Worm (Caenorhabditis elegans) whole organism, young adult: Measurements from ENCODE around the gene slt-1.

ENCODE experiments used
- C17E4.6 ChIP-seq: fragments of 200-800 bp; sonication (Bioruptor generic); IDR thresholded peaks from 2 replicates; pipeline ENCODE4 v1.3.6; 2022; ENCODE audit warnings: missing genetic modification reagents, missing genetic modification characterization, missing compliant biosample characterization
- D2030.7 ChIP-seq: fragments of 200-800 bp; sonication (Bioruptor generic); IDR thresholded peaks from 2 replicates; pipeline ENCODE4 v1.3.6; 2022; ENCODE audit warnings: missing genetic modification reagents, missing genetic modification characterization, missing compliant biosample characterization
- F22D6.2 ChIP-seq: sonication (generic microtip); optimal IDR thresholded peaks from 2 replicates; lab custom pipeline; 2016; ENCODE audit warnings: mild to moderate bottlenecking, missing genetic modification characterization, missing compliant biosample characterization
- F23B12.7 ChIP-seq: sonication (generic microtip); optimal IDR thresholded peaks from 2 replicates; lab custom pipeline; 2017; ENCODE audit warnings: missing genetic modification characterization, mild to moderate bottlenecking, missing compliant biosample characterization, antibody characterized with exemption, moderate library complexity; ENCODE audit not compliant: insufficient read depth
- F37B4.10 ChIP-seq: fragments of 200-800 bp; sonication (Bioruptor generic); IDR thresholded peaks from 2 replicates; pipeline ENCODE4 v1.3.6; 2022; ENCODE audit warnings: missing genetic modification characterization, missing compliant biosample characterization
- F39B2.1 ChIP-seq: fragments of 200-800 bp; sonication (Bioruptor generic); IDR thresholded peaks from 2 replicates; pipeline ENCODE4 v1.3.6; 2022; ENCODE audit warnings: missing genetic modification reagents, missing genetic modification characterization, missing compliant biosample characterization
- T07F8.4 ChIP-seq: sonication (generic microtip); optimal IDR thresholded peaks from 2 replicates; lab custom pipeline; 2016; ENCODE audit warnings: mild to moderate bottlenecking, missing genetic modification characterization, moderate library complexity, missing compliant biosample characterization
- Y56A3A.18 ChIP-seq: fragments of 200-800 bp; sonication (Bioruptor generic); IDR thresholded peaks from 2 replicates; pipeline ENCODE4 v1.3.6; 2022; ENCODE audit warnings: missing genetic modification reagents, missing genetic modification characterization, missing compliant biosample characterization
- ZK185.1 ChIP-seq: sonication (generic microtip); optimal IDR thresholded peaks from 2 replicates; lab custom pipeline; 2016; ENCODE audit warnings: mild to moderate bottlenecking, missing genetic modification characterization, missing compliant biosample characterization; ENCODE audit not compliant: poor library complexity, severe bottlenecking
- akir-1 ChIP-seq: fragments of 200-800 bp; sonication (Bioruptor generic); optimal IDR thresholded peaks from 2 replicates; lab custom pipeline; 2018; ENCODE audit warnings: mild to moderate bottlenecking, missing genetic modification characterization, moderate library complexity, missing compliant biosample characterization
- ama-1 ChIP-seq, 3 experiments: fragments of 150-350 bp in 1 of 3; sonication (generic microtip) in 2 of 3; optimal IDR thresholded peaks; 2 replicates each; lab custom pipeline; 2014 to 2018; ENCODE audit warnings: missing biosample characterization in 2 of 3, missing genetic modification characterization in 2 of 3, missing genetic modification reagents in 2 of 3
- attf-6 ChIP-seq: fragments of 200-800 bp; sonication (Bioruptor generic); IDR thresholded peaks from 2 replicates; pipeline ENCODE4 v1.3.6; 2022; ENCODE audit warnings: missing genetic modification reagents, missing genetic modification characterization, missing compliant biosample characterization
- cebp-1 ChIP-seq, 2 experiments: fragments of 200-800 bp in 1 of 2; sonication (Bioruptor generic) in 1 of 2; sonication (generic microtip) in 1 of 2; IDR thresholded peaks in 1 of 2; optimal IDR thresholded peaks in 1 of 2; 2 replicates each; pipeline versions ENCODE4 v1.3.6 to Lab custom; 2017 to 2022; ENCODE audit warnings: missing compliant biosample characterization in 2 of 2, missing genetic modification characterization in 2 of 2, mild to moderate bottlenecking in 1 of 2, missing genetic modification reagents in 1 of 2, moderate library complexity in 1 of 2
- ceh-58 ChIP-seq: fragments of 200-800 bp; sonication (Bioruptor generic); IDR thresholded peaks from 2 replicates; pipeline ENCODE4 v1.3.6; 2022; ENCODE audit warnings: missing genetic modification characterization, missing compliant biosample characterization
- die-1 ChIP-seq: sonication (generic microtip); optimal IDR thresholded peaks from 2 replicates; lab custom pipeline; 2016; ENCODE audit warnings: missing genotype, mild to moderate bottlenecking, missing genetic modification characterization, missing compliant biosample characterization
- dpl-1 ChIP-seq: fragments of 150-350 bp; optimal IDR thresholded peaks from 2 replicates; lab custom pipeline; 2014; ENCODE audit warnings: missing biosample characterization, missing genetic modification reagents, missing genetic modification characterization
- efl-1 ChIP-seq: fragments of 150-350 bp; optimal IDR thresholded peaks from 2 replicates; lab custom pipeline; 2014; ENCODE audit warnings: missing biosample characterization, missing genetic modification reagents, missing genetic modification characterization
- egl-44 ChIP-seq: fragments of 200-800 bp; sonication (Bioruptor generic); IDR thresholded peaks from 2 replicates; pipeline ENCODE4 v1.3.6; 2022; ENCODE audit warnings: missing genetic modification reagents, missing genetic modification characterization, missing compliant biosample characterization
- hlh-26 ChIP-seq: fragments of 200-800 bp; sonication (Bioruptor generic); conservative IDR thresholded peaks from 2 replicates; pipeline ENCODE4 v1.3.6; 2022; ENCODE audit warnings: missing genetic modification reagents, missing genetic modification characterization, missing compliant biosample characterization
- hmg-1.2 ChIP-seq: fragments of 200-800 bp; sonication (Bioruptor generic); IDR thresholded peaks from 2 replicates; pipeline ENCODE4 v1.3.6; 2022; ENCODE audit warnings: missing genetic modification reagents, missing genetic modification characterization, missing compliant biosample characterization
- let-526 ChIP-seq: fragments of 200-800 bp; sonication (Bioruptor generic); IDR thresholded peaks from 2 replicates; pipeline ENCODE4 v1.3.6; 2022; ENCODE audit warnings: missing genetic modification reagents, missing genetic modification characterization, missing compliant biosample characterization
- let-607 ChIP-seq, 2 experiments: fragments of 200-800 bp in 1 of 2; sonication (Bioruptor generic) in 1 of 2; sonication (generic microtip) in 1 of 2; optimal IDR thresholded peaks; 2 replicates each; lab custom pipeline; 2016 to 2018; ENCODE audit warnings: mild to moderate bottlenecking in 2 of 2, missing compliant biosample characterization in 2 of 2, missing genetic modification characterization in 2 of 2, moderate library complexity in 2 of 2, missing genotype in 1 of 2
- lin-54 ChIP-seq: fragments of 200-800 bp; sonication (Bioruptor generic); optimal IDR thresholded peaks from 2 replicates; lab custom pipeline; 2018; ENCODE audit warnings: mild to moderate bottlenecking, missing genetic modification characterization, missing compliant biosample characterization
- lsy-27 ChIP-seq: sonication (generic microtip); optimal IDR thresholded peaks from 2 replicates; lab custom pipeline; 2017; ENCODE audit warnings: missing genetic modification characterization, mild to moderate bottlenecking, missing compliant biosample characterization, antibody characterized with exemption, missing genotype, borderline replicate concordance; ENCODE audit not compliant: insufficient read depth
- madf-10 ChIP-seq: sonication (generic microtip); optimal IDR thresholded peaks from 2 replicates; lab custom pipeline; 2016; ENCODE audit warnings: mild to moderate bottlenecking, missing genetic modification characterization, missing compliant biosample characterization
- madf-3 ChIP-seq: fragments of 200-800 bp; sonication (Bioruptor generic); IDR thresholded peaks from 2 replicates; pipeline ENCODE4 v1.3.6; 2022; ENCODE audit warnings: missing genetic modification reagents, missing genetic modification characterization, missing compliant biosample characterization
- nfya-1 ChIP-seq: sonication (generic microtip); optimal IDR thresholded peaks from 2 replicates; lab custom pipeline; 2017; ENCODE audit warnings: antibody characterized with exemption, missing compliant biosample characterization, missing genetic modification characterization, borderline replicate concordance; ENCODE audit not compliant: insufficient read depth
- nhr-90 ChIP-seq: sonication (generic microtip); optimal IDR thresholded peaks from 2 replicates; lab custom pipeline; 2016; ENCODE audit warnings: missing genotype, mild to moderate bottlenecking, missing genetic modification characterization, missing compliant biosample characterization
- pbrm-1 ChIP-seq: fragments of 200-800 bp; sonication (Bioruptor generic); IDR thresholded peaks from 2 replicates; pipeline ENCODE4 v1.3.6; 2022; ENCODE audit warnings: missing genetic modification reagents, missing genetic modification characterization, missing compliant biosample characterization
- rcor-1 ChIP-seq: fragments of 200-800 bp; sonication (Bioruptor generic); IDR thresholded peaks from 2 replicates; pipeline ENCODE4 v1.3.6; 2022; ENCODE audit warnings: missing genetic modification reagents, missing genetic modification characterization, missing compliant biosample characterization
- rec-8 ChIP-seq, 2 experiments: sonication (generic microtip); optimal IDR thresholded peaks; 2 replicates each; lab custom pipeline; 2016; ENCODE audit warnings: mild to moderate bottlenecking in 2 of 2, missing genetic modification characterization in 2 of 2, missing genetic modification reagents in 2 of 2, missing genotype in 2 of 2, missing biosample characterization in 1 of 2, missing compliant biosample characterization in 1 of 2, moderate library complexity in 1 of 2
- rpc-1 ChIP-seq, 2 experiments: fragments of 150-350 bp in 1 of 2; sonication (generic microtip) in 1 of 2; optimal IDR thresholded peaks; 2 replicates each; lab custom pipeline; 2014 to 2018; ENCODE audit warnings: missing biosample characterization in 1 of 2, missing genetic modification characterization in 1 of 2, missing genetic modification reagents in 1 of 2, missing genotype in 1 of 2
- snpc-1.1 ChIP-seq: sonication (generic microtip); optimal IDR thresholded peaks from 2 replicates; lab custom pipeline; 2017; ENCODE audit warnings: missing genetic modification characterization, mild to moderate bottlenecking, missing compliant biosample characterization, antibody characterized with exemption, moderate library complexity, missing genotype, missing genetic modification reagents; ENCODE audit not compliant: insufficient read depth
- snpc-1.3 ChIP-seq: sonication (generic microtip); optimal IDR thresholded peaks from 2 replicates; lab custom pipeline; 2017; ENCODE audit warnings: missing genetic modification characterization, mild to moderate bottlenecking, missing compliant biosample characterization, antibody characterized with exemption, moderate library complexity, missing genotype, missing genetic modification reagents; ENCODE audit not compliant: insufficient read depth
- snpc-3.4 ChIP-seq: sonication (generic microtip); optimal IDR thresholded peaks from 2 replicates; lab custom pipeline; 2017; ENCODE audit warnings: missing genetic modification characterization, mild to moderate bottlenecking, missing compliant biosample characterization, antibody characterized with exemption, moderate library complexity, missing genotype, missing genetic modification reagents
- snpc-4 ChIP-seq, 5 experiments: fragments of 150-350 bp in 1 of 5; sonication (generic microtip) in 4 of 5; optimal IDR thresholded peaks; 2 replicates each; lab custom pipeline; 2014 to 2018; ENCODE audit warnings: missing genetic modification characterization in 5 of 5, missing biosample characterization in 3 of 5, antibody characterized with exemption in 2 of 5, mild to moderate bottlenecking in 2 of 5, missing compliant biosample characterization in 2 of 5, missing genotype in 2 of 5, moderate library complexity in 2 of 5, missing genetic modification reagents in 1 of 5
- somi-1 ChIP-seq: fragments of 200-800 bp; sonication (Bioruptor generic); optimal IDR thresholded peaks from 2 replicates; lab custom pipeline; 2018; ENCODE audit warnings: mild to moderate bottlenecking, missing genetic modification characterization, missing compliant biosample characterization
- tbp1 ChIP-seq: fragments of 200-800 bp; sonication (Bioruptor generic); optimal IDR thresholded peaks from 2 replicates; lab custom pipeline; 2018; ENCODE audit warnings: mild to moderate bottlenecking, missing genetic modification characterization, missing compliant biosample characterization
- tbx-9 ChIP-seq: sonication (generic microtip); optimal IDR thresholded peaks from 2 replicates; lab custom pipeline; 2016; ENCODE audit warnings: borderline replicate concordance, missing genetic modification characterization, inconsistent platforms, missing compliant biosample characterization
- zim-3 ChIP-seq: sonication (generic microtip); optimal IDR thresholded peaks from 2 replicates; lab custom pipeline; 2017; ENCODE audit warnings: mild to moderate bottlenecking, missing genetic modification characterization, moderate library complexity, missing compliant biosample characterization
- ztf-25 ChIP-seq: fragments of 200-800 bp; sonication (Bioruptor generic); IDR thresholded peaks from 2 replicates; pipeline ENCODE4 v1.3.6; 2022; ENCODE audit warnings: missing genetic modification reagents, missing genetic modification characterization, missing compliant biosample characterization
- ztf-28 ChIP-seq: fragments of 200-800 bp; sonication (Bioruptor generic); IDR thresholded peaks from 2 replicates; pipeline ENCODE4 v1.3.6; 2022; ENCODE audit warnings: missing genetic modification reagents, missing genetic modification characterization, missing compliant biosample characterization

Gene slt-1

DNA sequence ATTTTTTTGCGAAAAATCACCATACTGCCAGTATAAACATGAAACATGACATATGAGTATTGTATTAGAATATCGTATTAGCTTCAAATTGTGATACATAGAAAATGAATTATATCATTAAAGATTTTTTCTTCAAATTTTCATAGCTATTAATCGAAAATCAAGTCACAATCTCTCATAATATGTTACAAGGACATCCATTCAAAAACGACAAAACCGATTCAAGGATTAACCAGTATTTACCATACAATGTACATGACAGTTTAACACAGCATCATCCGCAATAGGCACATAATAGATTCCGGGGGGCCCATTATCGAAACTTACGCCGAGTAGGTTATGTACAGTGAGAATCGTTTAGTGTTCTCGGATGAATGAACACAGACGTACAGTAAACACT, 2.8 kb upstream of the slt-1 start:
- no peak for TF ChIP-seq F39B2.1 (GFP tag; lab: Robert Waterston, UW)
- no peak for TF ChIP-seq lin-54 (GFP tag; lab: Kevin White, UChicago)
- TF ChIP-seq akir-1 (GFP tag; lab: Kevin White, UChicago), result no peak
- TF ChIP-seq nfya-1 (tag; lab: Kevin White, UChicago), result no peak
- TF ChIP-seq madf-3 (GFP tag; lab: Robert Waterston, UW), result no peak
- no peak for TF ChIP-seq T07F8.4 (tag; lab: Kevin White, UChicago)
- TF ChIP-seq tbx-9 (tag; lab: Kevin White, UChicago), result no peak
- no peak for TF ChIP-seq F22D6.2
- TF ChIP-seq pbrm-1 (GFP tag; lab: Robert Waterston, UW), result no peak
- no peak for TF ChIP-seq ceh-58 (GFP tag; lab: Robert Waterston, UW)
- TF ChIP-seq lsy-27, result no peak
- no peak for TF ChIP-seq somi-1 (GFP tag; lab: Kevin White, UChicago)
- no peak for TF ChIP-seq hlh-26 (GFP tag; lab: Robert Waterston, UW)

ce11 chrX:14678983-14679382, 4.9 kb downstream of the slt-1 start:
- TF ChIP-seq Y56A3A.18 (GFP tag; lab: Robert Waterston, UW) (peak; percentile 64; the same call in 1 of the 2 replicates), lsy-27 (no peak), snpc-3.4 (tag; lab: Kevin White, UChicago) (peak; percentile 46), ztf-25 (GFP tag; lab: Robert Waterston, UW) (0 out of 2 replicates have a peak, but pooled peaks have one; percentile 68), rec-8 (tag; optimal IDR thresholded peaks at IDR 0.05; lab: Kevin White, UChicago) (peak in 1 of 2 experiments; percentile 49), rpc-1 (optimal IDR thresholded peaks at IDR 0.05; lab: Kevin White, UChicago) (peak; percentile 83), rpc-1 (tag; optimal IDR thresholded peaks at IDR 0.05; lab: Kevin White, UChicago) (peak; percentile 91), F37B4.10 (GFP tag; lab: Robert Waterston, UW) (no peak), ZK185.1 (peak; percentile 1), madf-10 (tag; lab: Kevin White, UChicago) (peak; percentile 12), egl-44 (GFP tag; lab: Robert Waterston, UW) (0 out of 2 replicates have a peak, but pooled peaks have one; percentile 21), F22D6.2 (no peak), ztf-28 (no peak), hmg-1.2 (GFP tag; lab: Robert Waterston, UW) (peak; percentile 40; the same call in 1 of the 2 replicates), let-607 (tag; optimal IDR thresholded peaks at IDR 0.05; lab: Kevin White, UChicago) (peak in 1 of 2 experiments; percentile 17), attf-6 (no peak), F23B12.7 (tag; lab: Kevin White, UChicago) (peak; percentile 20), let-526 (no peak), C17E4.6 (GFP tag; lab: Robert Waterston, UW) (no peak), ama-1 (optimal IDR thresholded peaks at IDR 0.05; lab: Kevin White, UChicago) (no peak), ama-1 (GFP tag; optimal IDR thresholded peaks at IDR 0.05; lab: Kevin White, UChicago) (peak in 1 of 2 experiments; percentile 40), pbrm-1 (GFP tag; lab: Robert Waterston, UW) (0 out of 2 replicates have a peak, but pooled peaks have one; percentile 50), snpc-1.3 (tag; lab: Kevin White, UChicago) (peak; percentile 44), rcor-1 (peak; percentile 8; the same call in 1 of the 2 replicates), zim-3 (no peak), snpc-1.1 (peak; percentile 75), nhr-90 (tag; lab: Kevin White, UChicago) (peak; percentile 59), tbp1 (GFP tag; lab: Kevin White, UChicago) (peak; percentile 89), cebp-1 (GFP tag; IDR thresholded peaks at IDR 0.05; lab: Robert Waterston, UW) (no peak), cebp-1 (tag; optimal IDR thresholded peaks at IDR 0.05; lab: Kevin White, UChicago) (no peak), die-1 (tag; lab: Kevin White, UChicago) (peak; percentile 67), dpl-1 (GFP tag; lab: Kevin White, UChicago) (no peak), snpc-4 (GFP tag; optimal IDR thresholded peaks at IDR 0.05; lab: Kevin White, UChicago) (peak; percentile 80), snpc-4 (tag; optimal IDR thresholded peaks at IDR 0.05; lab: Kevin White, UChicago) (peak in 1 of 4 experiments; percentile 83), efl-1 (peak; percentile 10), D2030.7 (GFP tag; lab: Robert Waterston, UW) (peak; percentile 65)
